Worm (Caenorhabditis elegans) whole organism, L4 larva: Measurements from ENCODE around the gene R10F2.4.

Experiments used
- F37D6.2 ChIP-seq: sonication (generic microtip); optimal IDR thresholded peaks from 2 replicates; lab custom pipeline; 2016; ENCODE audit warnings: mild to moderate bottlenecking, missing genetic modification characterization, missing compliant biosample characterization
- T26A8.4 ChIP-seq: fragments of 200-800 bp; sonication (Bioruptor generic); IDR thresholded peaks from 2 replicates; pipeline ENCODE4 v1.3.6; 2022; ENCODE audit warnings: missing genetic modification characterization, missing compliant biosample characterization
- ces-1 ChIP-seq: fragments of 150-350 bp; sonication (generic microtip); optimal IDR thresholded peaks from 4 replicates; lab custom pipeline; 2014; ENCODE audit warnings: missing biosample characterization, missing genetic modification reagents, missing genetic modification characterization
- daf-12 ChIP-seq: fragments of 150-350 bp; optimal IDR thresholded peaks from 2 replicates; lab custom pipeline; 2014; ENCODE audit warnings: missing biosample characterization, missing genetic modification reagents, missing genetic modification characterization
- egl-27 ChIP-seq: sonication (generic microtip); optimal IDR thresholded peaks from 3 replicates; lab custom pipeline; 2017; ENCODE audit warnings: missing biosample characterization, missing genetic modification reagents, missing genetic modification characterization
- mep-1 ChIP-seq: fragments of 150-350 bp; sonication (generic microtip); optimal IDR thresholded peaks from 3 replicates; lab custom pipeline; 2014; ENCODE audit warnings: missing biosample characterization, missing genetic modification characterization
- nhr-237 ChIP-seq: sonication (generic microtip); optimal IDR thresholded peaks from 2 replicates; lab custom pipeline; 2017; ENCODE audit warnings: missing biosample characterization, missing genetic modification characterization
- nhr-48 ChIP-seq: sonication (generic microtip); optimal IDR thresholded peaks from 2 replicates; lab custom pipeline; 2016; ENCODE audit warnings: mild to moderate bottlenecking, missing genetic modification characterization, missing compliant biosample characterization

ce11 chrIII:2946101-2946500, 23.2 kb upstream of the R10F2.4 start, which contains the start of gene H05C05.4:
- no peak for TF ChIP-seq nhr-48 (tag; lab: Kevin White, UChicago)
- TF ChIP-seq ces-1 (GFP tag; lab: Kevin White, UChicago): no peak
- no peak for TF ChIP-seq egl-27 (tag; lab: Kevin White, UChicago)
- no peak for TF ChIP-seq F37D6.2 (tag; lab: Kevin White, UChicago)
- no peak for TF ChIP-seq mep-1 (tag; lab: Kevin White, UChicago)
- no peak for TF ChIP-seq T26A8.4
- no peak for TF ChIP-seq daf-12
- no peak for TF ChIP-seq nhr-237 (tag; lab: Kevin White, UChicago)
